Fruit fly (Drosophila melanogaster) whole organism, embryonic: ENCODE results near the gene RpL27A.

Experiments used
- Abd-B ChIP-seq: fragments of 200-800 bp; sonication (Bioruptor generic); optimal IDR thresholded peaks from 2 replicates; lab custom pipeline; 2018; ENCODE audit warnings: missing biosample characterization, mild to moderate bottlenecking, missing genetic modification characterization, moderate library complexity
- Bdp1 ChIP-seq: fragments of 200-800 bp; sonication (Bioruptor generic); optimal IDR thresholded peaks from 3 replicates; lab custom pipeline; 2016; ENCODE audit warnings: missing biosample characterization, missing genetic modification characterization
- CG10979 ChIP-seq: fragments of 200-800 bp; sonication (Bioruptor generic); optimal IDR thresholded peaks from 2 replicates; lab custom pipeline; 2018; ENCODE audit warnings: missing biosample characterization, mild to moderate bottlenecking, missing genetic modification characterization, moderate library complexity
- CG1233 ChIP-seq: fragments of 200-800 bp; sonication (Bioruptor generic); optimal IDR thresholded peaks from 4 replicates; lab custom pipeline; 2018; ENCODE audit warnings: missing biosample characterization, mild to moderate bottlenecking, missing genetic modification characterization
- CG13287 ChIP-seq: fragments of 200-800 bp; sonication (Bioruptor generic); IDR thresholded peaks from 2 replicates; pipeline ENCODE4 v1.3.6; 2022; ENCODE audit warnings: missing biosample characterization, missing genetic modification characterization; ENCODE audit not compliant: partially characterized antibody
- CG13296 ChIP-seq: fragments of 200-800 bp; sonication (Bioruptor generic); optimal IDR thresholded peaks from 3 replicates; lab custom pipeline; 2018; ENCODE audit warnings: missing biosample characterization, mild to moderate bottlenecking, missing genetic modification characterization
- CG13424 ChIP-seq: fragments of 200-800 bp; sonication (Bioruptor generic); optimal IDR thresholded peaks from 2 replicates; lab custom pipeline; 2019; ENCODE audit warnings: missing biosample characterization, mild to moderate bottlenecking, missing genetic modification characterization, moderate library complexity
- CG15073 ChIP-seq: fragments of 200-800 bp; sonication (Bioruptor generic); optimal IDR thresholded peaks from 2 replicates; lab custom pipeline; 2016; ENCODE audit warnings: missing biosample characterization, missing genetic modification characterization
- CG17328 ChIP-seq: fragments of 200-800 bp; sonication (Bioruptor generic); IDR thresholded peaks from 2 replicates; pipeline ENCODE4 v1.3.6; 2022; ENCODE audit warnings: missing biosample characterization, missing genetic modification characterization
- CG18476 ChIP-seq: fragments of 200-800 bp; sonication (Bioruptor generic); optimal IDR thresholded peaks from 2 replicates; lab custom pipeline; 2016; ENCODE audit warnings: missing biosample characterization, mild to moderate bottlenecking, missing genetic modification characterization
- CG2120 ChIP-seq: fragments of 200-800 bp; sonication (Bioruptor generic); optimal IDR thresholded peaks from 3 replicates; lab custom pipeline; 2016; ENCODE audit warnings: missing biosample characterization, missing genetic modification characterization
- CG2712 ChIP-seq: fragments of 200-800 bp; optimal IDR thresholded peaks from 3 replicates; lab custom pipeline; 2019; ENCODE audit warnings: missing biosample characterization, mild to moderate bottlenecking, missing genetic modification characterization, moderate library complexity
- CG30020 ChIP-seq: fragments of 200-800 bp; optimal IDR thresholded peaks from 2 replicates; lab custom pipeline; 2019; ENCODE audit warnings: missing biosample characterization, mild to moderate bottlenecking, missing genetic modification characterization, moderate library complexity
- CG34224 ChIP-seq: fragments of 200-800 bp; sonication (Bioruptor generic); IDR thresholded peaks from 3 replicates; pipeline ENCODE4 v1.3.6; 2022; ENCODE audit warnings: missing biosample characterization, missing genetic modification characterization; ENCODE audit not compliant: partially characterized antibody
- CG3995 ChIP-seq: fragments of 200-800 bp; sonication (Bioruptor generic); optimal IDR thresholded peaks from 3 replicates; lab custom pipeline; 2016; ENCODE audit warnings: missing biosample characterization, missing genetic modification characterization
- CG4617 ChIP-seq: fragments of 200-800 bp; sonication (Bioruptor generic); optimal IDR thresholded peaks from 3 replicates; lab custom pipeline; 2016; ENCODE audit warnings: missing biosample characterization, missing genetic modification characterization, borderline replicate concordance
- CG4707 ChIP-seq: fragments of 200-800 bp; sonication (Bioruptor generic); optimal IDR thresholded peaks from 2 replicates; lab custom pipeline; 2018; ENCODE audit warnings: missing biosample characterization, mild to moderate bottlenecking, missing genetic modification characterization, moderate library complexity
- CG4820 ChIP-seq: fragments of 200-800 bp; sonication (Bioruptor generic); optimal IDR thresholded peaks from 3 replicates; lab custom pipeline; 2016; ENCODE audit warnings: missing biosample characterization, missing genetic modification characterization
- CG5245 ChIP-seq: fragments of 200-800 bp; sonication (Bioruptor generic); optimal IDR thresholded peaks from 3 replicates; lab custom pipeline; 2016; ENCODE audit warnings: missing biosample characterization, missing genetic modification characterization
- CG8290 ChIP-seq, 3 experiments: fragments of 200-800 bp; sonication (Bioruptor generic); optimal IDR thresholded peaks; 2 replicates each; lab custom pipeline; 2016 to 2019; ENCODE audit warnings: missing biosample characterization in 3 of 3, missing genetic modification characterization in 3 of 3, mild to moderate bottlenecking in 2 of 3, moderate library complexity in 1 of 3
- Chrac-16 ChIP-seq: fragments of 200-800 bp; sonication (Bioruptor generic); optimal IDR thresholded peaks from 3 replicates; lab custom pipeline; 2016; ENCODE audit warnings: missing biosample characterization, missing genetic modification characterization
- D19A ChIP-seq: fragments of 200-800 bp; optimal IDR thresholded peaks from 3 replicates; lab custom pipeline; 2019; ENCODE audit warnings: missing biosample characterization, mild to moderate bottlenecking, missing genetic modification characterization, moderate library complexity
- Ets97D ChIP-seq: fragments of 200-800 bp; sonication (Bioruptor generic); optimal IDR thresholded peaks from 3 replicates; lab custom pipeline; 2016; ENCODE audit warnings: missing biosample characterization, missing genetic modification characterization
- Fer3 ChIP-seq: fragments of 200-800 bp; sonication (Bioruptor generic); optimal IDR thresholded peaks from 2 replicates; lab custom pipeline; 2018; ENCODE audit warnings: missing biosample characterization, mild to moderate bottlenecking, missing genetic modification characterization, moderate library complexity
- Hr3 ChIP-seq: fragments of 200-800 bp; sonication (Bioruptor generic); optimal IDR thresholded peaks from 3 replicates; lab custom pipeline; 2016; ENCODE audit warnings: missing biosample characterization, missing genetic modification characterization
- Hsf ChIP-seq: fragments of 200-800 bp; sonication (Bioruptor generic); optimal IDR thresholded peaks from 3 replicates; lab custom pipeline; 2016; ENCODE audit warnings: missing biosample characterization, missing genetic modification characterization
- MBD-R2 ChIP-seq: fragments of 200-800 bp; sonication (Bioruptor generic); IDR thresholded peaks from 2 replicates; pipeline ENCODE4 v1.3.6; 2022; ENCODE audit warnings: missing biosample characterization, missing genetic modification characterization
- Med ChIP-seq: fragments of 200-800 bp; sonication (Bioruptor generic); peaks from one replicate; lab custom pipeline; 2016; ENCODE audit warnings: missing biosample characterization, missing genetic modification characterization, mild to moderate bottlenecking, inconsistent platforms, moderate library complexity
- Myb ChIP-seq: fragments of 200-800 bp; sonication (Bioruptor generic); optimal IDR thresholded peaks from 2 replicates; lab custom pipeline; 2016; ENCODE audit warnings: missing biosample characterization, missing genetic modification characterization
- NfI ChIP-seq: fragments of 200-800 bp; sonication (Bioruptor generic); optimal IDR thresholded peaks from 3 replicates; lab custom pipeline; 2018; ENCODE audit warnings: missing biosample characterization, mild to moderate bottlenecking, missing genetic modification characterization, moderate library complexity
- Opbp ChIP-seq: fragments of 200-800 bp; sonication (Bioruptor generic); IDR thresholded peaks from 3 replicates; pipeline ENCODE4 v1.3.6; 2022; ENCODE audit warnings: missing biosample characterization, missing genetic modification characterization; ENCODE audit not compliant: partially characterized antibody
- Rx ChIP-seq: fragments of 200-800 bp; sonication (Bioruptor generic); IDR thresholded peaks from 2 replicates; pipeline ENCODE4 v1.3.6; 2022; ENCODE audit warnings: missing biosample characterization, missing genetic modification characterization
- Sry-β ChIP-seq: fragments of 200-800 bp; sonication (Bioruptor generic); optimal IDR thresholded peaks from 2 replicates; lab custom pipeline; 2018; ENCODE audit warnings: missing biosample characterization, mild to moderate bottlenecking, missing genetic modification characterization, moderate library complexity
- Sry-δ ChIP-seq: fragments of 200-800 bp; sonication (Bioruptor generic); optimal IDR thresholded peaks from 2 replicates; lab custom pipeline; 2016; ENCODE audit warnings: missing biosample characterization, missing genetic modification characterization
- bsh ChIP-seq, 2 experiments: fragments of 200-800 bp; sonication (Bioruptor generic); optimal IDR thresholded peaks; 2 replicates each; lab custom pipeline; 2017 to 2018; ENCODE audit warnings: mild to moderate bottlenecking in 2 of 2, missing biosample characterization in 2 of 2, missing genetic modification characterization in 2 of 2, moderate library complexity in 1 of 2
- gsb ChIP-seq: fragments of 200-800 bp; sonication (Bioruptor generic); IDR thresholded peaks from 2 replicates; pipeline ENCODE4 v1.3.6; 2022; ENCODE audit warnings: missing biosample characterization, missing genetic modification characterization
- gsb-n ChIP-seq: fragments of 200-800 bp; sonication (Bioruptor generic); optimal IDR thresholded peaks from 3 replicates; lab custom pipeline; 2018; ENCODE audit warnings: missing biosample characterization, mild to moderate bottlenecking, missing genetic modification characterization
- hkb ChIP-seq, 2 experiments: fragments of 200-800 bp in 1 of 2; fragments of >200 bp in 1 of 2; sonication (Bioruptor generic) in 1 of 2; IDR thresholded peaks in 1 of 2; optimal IDR thresholded peaks in 1 of 2; 2 replicates each; pipeline versions ENCODE4 v1.3.6 to Lab custom; 2017 to 2022; ENCODE audit warnings: missing biosample characterization in 1 of 2, missing genetic modification characterization in 1 of 2
- klu ChIP-seq: fragments of 200-800 bp; sonication (Bioruptor generic); IDR thresholded peaks from 2 replicates; pipeline ENCODE4 v1.3.6; 2022; ENCODE audit warnings: missing biosample characterization, missing genetic modification characterization
- kni ChIP-seq: fragments of 200-800 bp; sonication (Bioruptor generic); optimal IDR thresholded peaks from 3 replicates; lab custom pipeline; 2017; ENCODE audit warnings: mild to moderate bottlenecking, missing biosample characterization, missing genetic modification reagents, missing genetic modification characterization
- lab ChIP-seq: fragments of 200-800 bp; sonication (Bioruptor generic); optimal IDR thresholded peaks from 3 replicates; lab custom pipeline; 2017; ENCODE audit warnings: missing biosample characterization, missing genetic modification characterization, mild to moderate bottlenecking, moderate library complexity, missing genetic modification reagents
- lilli ChIP-seq: fragments of 200-800 bp; sonication (Bioruptor generic); optimal IDR thresholded peaks from 3 replicates; lab custom pipeline; 2016; ENCODE audit warnings: missing biosample characterization, missing genetic modification characterization
- lola ChIP-seq, 3 experiments: fragments of >200 bp in 2 of 3; fragments of 200-800 bp in 1 of 3; sonication (Bioruptor generic) in 1 of 3; optimal IDR thresholded peaks; 2 replicates each; lab custom pipeline; 2017 to 2019; ENCODE audit warnings: missing biosample characterization in 3 of 3, missing genetic modification characterization in 3 of 3, mild to moderate bottlenecking in 1 of 3, moderate library complexity in 1 of 3
- nmo ChIP-seq: fragments of 200-800 bp; sonication (Bioruptor generic); optimal IDR thresholded peaks from 2 replicates; lab custom pipeline; 2018; ENCODE audit warnings: missing biosample characterization, mild to moderate bottlenecking, missing genetic modification characterization, moderate library complexity
- sd ChIP-seq: fragments of 200-800 bp; sonication (Bioruptor generic); optimal IDR thresholded peaks from 3 replicates; lab custom pipeline; 2018; ENCODE audit warnings: missing biosample characterization, mild to moderate bottlenecking, missing genetic modification characterization, moderate library complexity
- stwl ChIP-seq: fragments of 200-800 bp; sonication (Bioruptor generic); optimal IDR thresholded peaks from 3 replicates; lab custom pipeline; 2018; ENCODE audit warnings: missing biosample characterization, mild to moderate bottlenecking, missing genetic modification characterization, moderate library complexity
- wdn ChIP-seq: fragments of 200-800 bp; sonication (Bioruptor generic); IDR thresholded peaks from 2 replicates; pipeline ENCODE4 v1.3.6; 2022; ENCODE audit warnings: missing biosample characterization, missing genetic modification characterization

The RpL27A gene

DNA sequence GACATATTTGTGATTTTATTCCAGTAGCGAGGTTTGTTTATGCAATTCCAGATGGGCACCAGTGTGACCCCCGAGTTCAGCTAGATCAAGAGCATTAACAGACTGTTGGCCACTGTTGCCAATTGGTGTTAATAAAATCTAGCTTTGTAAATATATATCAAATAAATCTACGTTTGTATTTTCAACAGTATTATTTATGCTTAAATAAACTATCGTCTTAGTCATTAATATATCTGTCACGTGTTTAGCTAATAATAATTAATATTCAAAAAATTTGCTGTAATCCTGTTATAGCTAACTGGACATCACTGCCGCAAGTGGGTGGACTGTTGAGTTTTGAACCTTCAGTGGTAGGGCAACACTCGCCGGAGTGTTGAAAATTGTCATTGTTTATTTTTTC is 1.4 kb upstream of the RpL27A start, which contains the start of the genes mRpL27 and CG15435 (continued):
- TF ChIP-seq gsb: no peak
- peak; percentile 38 for TF ChIP-seq CG13296 (GFP tag; lab: Kevin White, UChicago)
- peak; percentile 35 for TF ChIP-seq lab (GFP tag; lab: Kevin White, UChicago)
- TF ChIP-seq Myb (GFP tag; lab: Kevin White, UChicago): peak; percentile 50
- 0 out of 3 replicates have a peak, but pooled peaks have one; percentile 15 for TF ChIP-seq Opbp (GFP tag; lab: Robert Waterston, UW)
- peak; percentile 68 for TF ChIP-seq CG2120 (GFP tag; lab: Kevin White, UChicago)
- TF ChIP-seq CG4820 (GFP tag; lab: Kevin White, UChicago): no peak
- peak; percentile 48 for TF ChIP-seq CG30020 (tag; lab: Kevin White, UChicago)
- peak; percentile 25 for TF ChIP-seq CG1233 (GFP tag; lab: Kevin White, UChicago)
- peak; percentile 83 for TF ChIP-seq stwl (tag; lab: Kevin White, UChicago)
- TF ChIP-seq Hr3 (GFP tag; lab: Kevin White, UChicago): peak; percentile 42
- peak; percentile 28; the same call in 1 of the 2 replicates for TF ChIP-seq klu (GFP tag; lab: Robert Waterston, UW)
- peak; percentile 4 for TF ChIP-seq CG3995 (GFP tag; lab: Kevin White, UChicago)
- peak; percentile 16 for TF ChIP-seq CG8290 (GFP tag; optimal IDR thresholded peaks at IDR 0.05; lab: Kevin White, UChicago)
- TF ChIP-seq CG8290 (tag; optimal IDR thresholded peaks at IDR 0.05; lab: Kevin White, UChicago): peak in 1 of 2 experiments; percentile 36
- TF ChIP-seq CG10979 (tag; lab: Kevin White, UChicago): peak; percentile 20
- peak; percentile 23; the same call in 1 of the 2 replicates for TF ChIP-seq CG13287
- TF ChIP-seq CG13424: peak; percentile 58
- TF ChIP-seq CG2712 (tag; lab: Kevin White, UChicago): peak; percentile 59
- peak; percentile 98 for TF ChIP-seq CG18476 (GFP tag; lab: Kevin White, UChicago)
- peak; percentile 49 for TF ChIP-seq lilli
- TF ChIP-seq kni (GFP tag; lab: Kevin White, UChicago): peak; percentile 28
- TF ChIP-seq bsh (GFP tag; optimal IDR thresholded peaks at IDR 0.05; lab: Kevin White, UChicago): peak in 1 of 2 experiments; percentile 21
- peak; percentile 71 for TF ChIP-seq MBD-R2 (GFP tag; lab: Robert Waterston, UW)
- TF ChIP-seq CG5245 (GFP tag; lab: Kevin White, UChicago): no peak
- TF ChIP-seq sd (tag; lab: Kevin White, UChicago): peak; percentile 0
- peak; percentile 17 for TF ChIP-seq Chrac-16 (GFP tag; lab: Kevin White, UChicago)
- peak; percentile 14 for TF ChIP-seq Bdp1 (GFP tag; lab: Kevin White, UChicago)
- no peak for TF ChIP-seq CG15073 (GFP tag; lab: Kevin White, UChicago)
- peak; percentile 30 for TF ChIP-seq Ets97D (GFP tag; lab: Kevin White, UChicago)
- TF ChIP-seq Hsf (GFP tag; lab: Kevin White, UChicago): peak; percentile 63
- TF ChIP-seq CG17328: 0 out of 2 replicates have a peak, but pooled peaks have one; percentile 17
- TF ChIP-seq CG34224: no peak
- TF ChIP-seq nmo (GFP tag; lab: Kevin White, UChicago): peak; percentile 78
- TF ChIP-seq NfI (GFP tag; lab: Kevin White, UChicago): peak; percentile 40
- TF ChIP-seq Sry-δ (GFP tag; lab: Kevin White, UChicago): no peak
- no peak for TF ChIP-seq D19A (tag; lab: Kevin White, UChicago)
- TF ChIP-seq lola (GFP tag; optimal IDR thresholded peaks at IDR 0.05; lab: Kevin White, UChicago): peak in 1 of 3 experiments; percentile 50
- TF ChIP-seq Rx: 0 out of 2 replicates have a peak, but pooled peaks have one; percentile 14
- peak; percentile 79 for TF ChIP-seq Med
- peak; percentile 29 for TF ChIP-seq gsb-n
- TF ChIP-seq Fer3: peak; percentile 44
- TF ChIP-seq CG4617 (GFP tag; lab: Kevin White, UChicago): peak; percentile 42
- peak; percentile 98 for TF ChIP-seq hkb (optimal IDR thresholded peaks at IDR 0.05; lab: Kevin White, UChicago)
- TF ChIP-seq hkb (GFP tag; IDR thresholded peaks at IDR 0.05; lab: Robert Waterston, UW): no peak
- no peak for TF ChIP-seq CG4707 (GFP tag; lab: Kevin White, UChicago)
- peak; percentile 10 for TF ChIP-seq Abd-B (GFP tag; lab: Kevin White, UChicago)
- TF ChIP-seq Sry-β (GFP tag; lab: Kevin White, UChicago): peak; percentile 95
- no peak for TF ChIP-seq wdn
